Worm (Caenorhabditis elegans): ENCODE results near the gene erh-2.
A peak's percentile ranks its signal among the peaks of the same experiment; 100 is the strongest.

Gene erh-2

ce11 chrIII:4568030-4568429 is 25.0 kb upstream of the erh-2 start, which contains the start of gene mlcd-1:
Gene mlcd-1 (minus strand): TSS chrIII:4568130.
- TF ChIP-seq ref-1 (GFP tag; conservative IDR thresholded peaks at IDR 0.05) (no peak), tab-1 (GFP tag; IDR thresholded peaks at IDR 0.05) (no peak), T22C8.4 (GFP tag; IDR thresholded peaks at IDR 0.05) (no peak), flt-1 (GFP tag; IDR thresholded peaks at IDR 0.05) (no peak), klf-2 (GFP tag; conservative IDR thresholded peaks at IDR 0.05) (no peak), med-1 (GFP tag; optimal IDR thresholded peaks at IDR 0.05; ENCODE audit: insufficient read depth) (no peak)

DNA sequence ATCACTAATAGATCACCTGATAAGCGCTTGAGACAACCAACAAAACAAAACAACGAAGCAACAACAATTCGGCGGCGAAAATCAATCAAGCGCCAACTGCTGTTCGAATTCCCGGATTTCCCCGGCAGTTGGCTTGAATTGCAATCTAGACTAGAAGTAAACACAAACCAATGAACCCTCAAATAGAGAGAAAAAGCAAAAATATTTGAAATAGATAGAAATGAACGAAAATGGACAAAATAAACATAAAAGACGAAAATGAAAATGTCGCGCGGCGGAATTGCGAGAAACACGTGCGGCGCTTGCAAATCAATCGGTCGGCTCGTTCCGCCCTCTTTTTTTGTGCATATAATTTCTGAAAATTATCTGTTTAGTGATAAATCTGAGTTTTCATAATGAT is 24.6 kb upstream of the erh-2 start, which contains the start of gene idhg-1:
idhg-1 (plus strand) TSS at position 343 of the 400 bp plus-strand sequence.
- TF ChIP-seq ztf-29 (GFP tag; IDR thresholded peaks at IDR 0.05) = peak; percentile 96
- TF ChIP-seq ztf-23 (GFP tag; IDR thresholded peaks at IDR 0.05) = peak; percentile 98
- TF ChIP-seq tab-1 (GFP tag; IDR thresholded peaks at IDR 0.05) = peak; percentile 99
- peak; percentile 97 for TF ChIP-seq ref-1 (GFP tag; conservative IDR thresholded peaks at IDR 0.05)
- TF ChIP-seq flt-1 (GFP tag; IDR thresholded peaks at IDR 0.05) = peak; percentile 98
- peak; percentile 100 for TF ChIP-seq med-1 (GFP tag; optimal IDR thresholded peaks at IDR 0.05; ENCODE audit: insufficient read depth)
- TF ChIP-seq T22C8.4 (GFP tag; IDR thresholded peaks at IDR 0.05) = peak; percentile 92
- peak; percentile 97 for TF ChIP-seq klf-2 (GFP tag; conservative IDR thresholded peaks at IDR 0.05)
- peak; percentile 89 for TF ChIP-seq cog-1 (tag; optimal IDR thresholded peaks at IDR 0.05)

ce11 chrIII:4578385-4578903 is 14.6 kb upstream of the erh-2 start, which contains the start of the genes sel-5 and wdr-48:
Gene sel-5 (minus strand): TSS chrIII:4578437.
Gene wdr-48 (plus strand): TSS chrIII:4578853.
- TF ChIP-seq ztf-29 (GFP tag; IDR thresholded peaks at IDR 0.05) = no peak
- peak; percentile 12 for TF ChIP-seq cog-1 (tag; optimal IDR thresholded peaks at IDR 0.05)
- peak; percentile 5 for TF ChIP-seq med-1 (GFP tag; optimal IDR thresholded peaks at IDR 0.05; ENCODE audit: insufficient read depth)

ce11 chrIII:4581495-4581894 is 11.5 kb upstream of the erh-2 start, which contains the start of gene F35G12.12:
Gene F35G12.12 (plus strand): TSS chrIII:4581795.
- TF ChIP-seq klf-2 (GFP tag; conservative IDR thresholded peaks at IDR 0.05) (no peak), cog-1 (tag; optimal IDR thresholded peaks at IDR 0.05) (no peak), flt-1 (GFP tag; IDR thresholded peaks at IDR 0.05) (no peak), med-1 (GFP tag; optimal IDR thresholded peaks at IDR 0.05; ENCODE audit: insufficient read depth) (no peak), T22C8.4 (GFP tag; IDR thresholded peaks at IDR 0.05) (no peak), tab-1 (GFP tag; IDR thresholded peaks at IDR 0.05) (no peak), ztf-23 (GFP tag; IDR thresholded peaks at IDR 0.05) (no peak), ref-1 (GFP tag; conservative IDR thresholded peaks at IDR 0.05) (no peak), ztf-29 (GFP tag; IDR thresholded peaks at IDR 0.05) (no peak)

DNA sequence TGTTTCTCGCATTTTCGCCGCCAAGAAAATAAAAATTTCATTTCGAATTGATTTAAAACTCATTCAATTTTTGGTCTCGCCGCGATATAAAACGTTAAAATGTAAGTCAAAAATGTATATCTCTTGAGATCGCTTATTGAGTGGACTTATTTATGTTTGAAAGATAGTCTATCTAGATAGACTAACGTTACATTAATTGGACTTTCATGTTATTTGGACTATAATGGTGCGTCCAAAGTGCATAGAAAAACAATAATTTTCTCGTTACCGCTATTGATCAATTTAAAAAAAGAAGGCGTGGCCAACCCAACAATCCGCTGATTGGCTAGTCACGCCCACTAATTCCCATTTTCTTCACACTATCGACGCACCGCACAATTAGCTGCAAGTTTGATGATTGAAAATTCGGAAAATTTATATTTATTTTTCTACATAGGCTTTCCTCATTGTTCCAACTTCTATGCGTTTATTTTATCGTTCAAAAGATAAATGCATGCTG is 8.9 kb upstream of the erh-2 start, which contains the start of gene F35G12.5:
F35G12.5 (plus strand) TSS at position 51 of the 499 bp plus-strand sequence.
- no peak for TF ChIP-seq flt-1 (GFP tag; IDR thresholded peaks at IDR 0.05)
- no peak for TF ChIP-seq klf-2 (GFP tag; conservative IDR thresholded peaks at IDR 0.05)
- TF ChIP-seq cog-1 (tag; optimal IDR thresholded peaks at IDR 0.05) = no peak

- TF ChIP-seq cog-1 (tag; optimal IDR thresholded peaks at IDR 0.05) (no peak), T22C8.4 (GFP tag; IDR thresholded peaks at IDR 0.05) (0 out of 2 replicates have a peak, but pooled peaks have one; percentile 20), ztf-23 (GFP tag; IDR thresholded peaks at IDR 0.05) (peak; percentile 34; the same call in 1 of the 2 replicates), ztf-29 (GFP tag; IDR thresholded peaks at IDR 0.05) (no peak)
Observed at ce11 chrIII:4587177-4587576, 5.9 kb upstream of the erh-2 start, which contains the start of the genes F35G12.7 and smc-4. Gene F35G12.7 (minus strand): TSS chrIII:4587330. Gene smc-4 (plus strand): TSS chrIII:4587501.

DNA sequence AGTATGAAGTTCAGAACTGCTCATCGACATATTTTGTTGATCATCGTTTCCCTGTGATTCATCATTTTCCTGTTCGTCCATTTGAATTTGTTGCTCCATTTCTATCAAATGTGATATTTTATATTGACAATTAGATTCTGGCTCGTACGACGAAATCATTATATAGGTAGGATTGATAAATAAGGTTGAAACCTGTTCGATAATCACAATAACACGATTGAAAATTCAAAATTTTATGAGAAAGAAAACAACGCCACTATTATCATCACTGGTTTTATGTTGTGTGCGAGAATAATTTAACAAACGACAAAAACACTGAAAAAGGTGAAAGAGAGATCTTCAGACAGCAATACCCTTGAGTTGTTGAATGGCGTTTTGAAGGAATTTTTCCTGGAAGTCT is 1.3 kb downstream of the erh-2 start, which contains the start of gene apc-11:
apc-11 (minus strand) TSS at position 101 of the 400 bp plus-strand sequence.
- TF ChIP-seq cog-1 (tag; optimal IDR thresholded peaks at IDR 0.05) (no peak), ztf-29 (GFP tag; IDR thresholded peaks at IDR 0.05) (no peak), tab-1 (GFP tag; IDR thresholded peaks at IDR 0.05) (no peak), ztf-23 (GFP tag; IDR thresholded peaks at IDR 0.05) (no peak), med-1 (GFP tag; optimal IDR thresholded peaks at IDR 0.05; ENCODE audit: insufficient read depth) (no peak), klf-2 (GFP tag; conservative IDR thresholded peaks at IDR 0.05) (no peak), ref-1 (GFP tag; conservative IDR thresholded peaks at IDR 0.05) (no peak), T22C8.4 (GFP tag; IDR thresholded peaks at IDR 0.05) (no peak), flt-1 (GFP tag; IDR thresholded peaks at IDR 0.05) (no peak)

ce11 chrIII:4594762-4595523 is 1.9 kb downstream of the erh-2 start:
- TF ChIP-seq ztf-23 (GFP tag; IDR thresholded peaks at IDR 0.05) (no peak), tab-1 (GFP tag; IDR thresholded peaks at IDR 0.05) (no peak), ref-1 (GFP tag; conservative IDR thresholded peaks at IDR 0.05) (no peak), med-1 (GFP tag; optimal IDR thresholded peaks at IDR 0.05; ENCODE audit: insufficient read depth) (no peak)

- TF ChIP-seq klf-2 (GFP tag; conservative IDR thresholded peaks at IDR 0.05) (no peak), T22C8.4 (GFP tag; IDR thresholded peaks at IDR 0.05) (no peak), cog-1 (tag; optimal IDR thresholded peaks at IDR 0.05) (no peak), ztf-29 (GFP tag; IDR thresholded peaks at IDR 0.05) (no peak), ref-1 (GFP tag; conservative IDR thresholded peaks at IDR 0.05) (no peak), tab-1 (GFP tag; IDR thresholded peaks at IDR 0.05) (no peak), med-1 (GFP tag; optimal IDR thresholded peaks at IDR 0.05; ENCODE audit: insufficient read depth) (no peak), ztf-23 (GFP tag; IDR thresholded peaks at IDR 0.05) (no peak), flt-1 (GFP tag; IDR thresholded peaks at IDR 0.05) (no peak)
Observed at ce11 chrIII:4595771-4596227, 2.8 kb downstream of the erh-2 start, which contains the start of gene asb-1. Gene asb-1 (minus strand): TSS chrIII:4595821.
